Fruit fly (Drosophila melanogaster) whole organism, embryonic: ENCODE data around the gene CG5541.

Experiments used
- B-H1 ChIP-seq: fragments of 200-800 bp; sonication (Bioruptor generic); IDR thresholded peaks from 3 replicates; pipeline ENCODE4 v1.3.6; 2022; ENCODE audit warnings: missing biosample characterization, missing genetic modification characterization
- CG10565 ChIP-seq: fragments of 200-800 bp; sonication (Bioruptor generic); optimal IDR thresholded peaks from 3 replicates; lab custom pipeline; 2016; ENCODE audit warnings: missing biosample characterization, mild to moderate bottlenecking, missing genetic modification characterization
- CG14710 ChIP-seq: fragments of 200-800 bp; sonication (Bioruptor generic); optimal IDR thresholded peaks from 3 replicates; lab custom pipeline; 2019; ENCODE audit warnings: missing biosample characterization, mild to moderate bottlenecking, missing genetic modification characterization, moderate library complexity
- CG17359 ChIP-seq: fragments of 200-800 bp; sonication (Bioruptor generic); optimal IDR thresholded peaks from 3 replicates; lab custom pipeline; 2018; ENCODE audit warnings: missing biosample characterization, mild to moderate bottlenecking, missing genetic modification characterization, moderate library complexity
- CG4360 ChIP-seq: fragments of 200-800 bp; sonication (Bioruptor generic); IDR thresholded peaks from 2 replicates; pipeline ENCODE4 v1.3.6; 2022; ENCODE audit warnings: missing biosample characterization, missing genetic modification characterization
- CG4424 ChIP-seq: fragments of 200-800 bp; sonication (Bioruptor generic); optimal IDR thresholded peaks from 3 replicates; lab custom pipeline; 2016; ENCODE audit warnings: missing biosample characterization, missing genetic modification characterization
- CG4707 ChIP-seq: fragments of 200-800 bp; sonication (Bioruptor generic); optimal IDR thresholded peaks from 2 replicates; lab custom pipeline; 2018; ENCODE audit warnings: missing biosample characterization, mild to moderate bottlenecking, missing genetic modification characterization, moderate library complexity
- CG6683 ChIP-seq: fragments of 200-800 bp; sonication (Bioruptor generic); optimal IDR thresholded peaks from 2 replicates; lab custom pipeline; 2017; ENCODE audit warnings: missing biosample characterization, mild to moderate bottlenecking, missing genetic modification characterization, missing genetic modification reagents
- CG7271 ChIP-seq: fragments of 200-800 bp; sonication (Bioruptor generic); optimal IDR thresholded peaks from 2 replicates; lab custom pipeline; 2018; ENCODE audit warnings: missing biosample characterization, mild to moderate bottlenecking, missing genetic modification characterization, moderate library complexity
- CG7357 ChIP-seq: fragments of 200-800 bp; sonication (Bioruptor generic); IDR thresholded peaks from 3 replicates; pipeline ENCODE4 v1.3.6; 2022; ENCODE audit warnings: missing biosample characterization, missing genetic modification characterization
- CG7786 ChIP-seq: fragments of 200-800 bp; sonication (Bioruptor generic); optimal IDR thresholded peaks from 2 replicates; lab custom pipeline; 2016; ENCODE audit warnings: missing biosample characterization, missing genetic modification characterization
- CG7839 ChIP-seq: fragments of 200-800 bp; sonication (Bioruptor generic); optimal IDR thresholded peaks from 3 replicates; lab custom pipeline; 2018; ENCODE audit warnings: missing biosample characterization, mild to moderate bottlenecking, missing genetic modification characterization, moderate library complexity
- CG9932 ChIP-seq: fragments of 200-800 bp; sonication (Bioruptor generic); IDR thresholded peaks from 2 replicates; pipeline ENCODE4 v1.3.6; 2022; ENCODE audit warnings: missing biosample characterization, missing genetic modification characterization
- D19A ChIP-seq: fragments of 200-800 bp; optimal IDR thresholded peaks from 3 replicates; lab custom pipeline; 2019; ENCODE audit warnings: missing biosample characterization, mild to moderate bottlenecking, missing genetic modification characterization, moderate library complexity
- Dip2 ChIP-seq: fragments of 200-800 bp; sonication (Bioruptor generic); IDR thresholded peaks from 2 replicates; pipeline ENCODE4 v1.3.6; 2022; ENCODE audit warnings: missing biosample characterization, missing genetic modification characterization
- Drgx ChIP-seq: fragments of 200-800 bp; sonication (Bioruptor generic); IDR thresholded peaks from 2 replicates; pipeline ENCODE4 v1.3.6; 2022; ENCODE audit warnings: missing biosample characterization, missing genetic modification characterization
- E2f1 ChIP-seq: fragments of 200-800 bp; sonication (Bioruptor generic); IDR thresholded peaks from 2 replicates; pipeline ENCODE4 v1.3.6; 2022; ENCODE audit warnings: missing biosample characterization, missing genetic modification characterization
- Fer1 ChIP-seq: fragments of 200-800 bp; sonication (Bioruptor generic); optimal IDR thresholded peaks from 2 replicates; lab custom pipeline; 2017; ENCODE audit warnings: missing biosample characterization, mild to moderate bottlenecking, missing genetic modification characterization
- Gug ChIP-seq: fragments of 200-800 bp; sonication (Bioruptor generic); IDR thresholded peaks from 4 replicates; pipeline ENCODE4 v1.3.6; 2022; ENCODE audit warnings: missing biosample characterization, missing genetic modification characterization
- Hr3 ChIP-seq: fragments of 200-800 bp; sonication (Bioruptor generic); optimal IDR thresholded peaks from 3 replicates; lab custom pipeline; 2016; ENCODE audit warnings: missing biosample characterization, missing genetic modification characterization
- MTF-1 ChIP-seq: fragments of 200-800 bp; sonication (Bioruptor generic); optimal IDR thresholded peaks from 2 replicates; lab custom pipeline; 2018; ENCODE audit warnings: missing biosample characterization, mild to moderate bottlenecking, missing genetic modification characterization, borderline replicate concordance
- Med ChIP-seq: fragments of 200-800 bp; sonication (Bioruptor generic); peaks from one replicate; lab custom pipeline; 2016; ENCODE audit warnings: missing biosample characterization, missing genetic modification characterization, mild to moderate bottlenecking, inconsistent platforms, moderate library complexity
- Mrtf ChIP-seq: fragments of 200-800 bp; sonication (Bioruptor generic); IDR thresholded peaks from 3 replicates; pipeline ENCODE4 v1.3.6; 2022; ENCODE audit warnings: missing biosample characterization, missing genetic modification characterization
- Nf-YA ChIP-seq: fragments of 200-800 bp; sonication (Bioruptor generic); IDR thresholded peaks from 2 replicates; pipeline ENCODE4 v1.3.6; 2022; ENCODE audit warnings: missing biosample characterization, missing genetic modification characterization
- Opbp ChIP-seq: fragments of 200-800 bp; sonication (Bioruptor generic); IDR thresholded peaks from 3 replicates; pipeline ENCODE4 v1.3.6; 2022; ENCODE audit warnings: missing biosample characterization, missing genetic modification characterization; ENCODE audit not compliant: partially characterized antibody
- Pdp1 ChIP-seq, 2 experiments: fragments of 200-800 bp; sonication (Bioruptor generic); optimal IDR thresholded peaks; 3 replicates each; lab custom pipeline; 2016; ENCODE audit warnings: missing biosample characterization in 2 of 2, missing genetic modification characterization in 2 of 2, mild to moderate bottlenecking in 1 of 2, moderate library complexity in 1 of 2
- Trl ChIP-seq, 3 experiments: fragments of >200 bp in 2 of 3; fragments of 200-800 bp in 1 of 3; sonication (Bioruptor generic) in 1 of 3; optimal IDR thresholded peaks; 2 replicates in 1 of 3; 3 replicates in 2 of 3; lab custom pipeline; 2016 to 2017; ENCODE audit warnings: missing biosample characterization in 1 of 3, missing genetic modification characterization in 1 of 3
- al ChIP-seq: fragments of 200-800 bp; sonication (Bioruptor generic); IDR thresholded peaks from 2 replicates; pipeline ENCODE4 v1.3.6; 2022; ENCODE audit warnings: missing biosample characterization, missing genetic modification characterization
- ap ChIP-seq: fragments of 200-800 bp; sonication (Bioruptor generic); IDR thresholded peaks from 2 replicates; pipeline ENCODE4 v1.3.6; 2022; ENCODE audit warnings: missing biosample characterization, missing genetic modification characterization
- bbx ChIP-seq: fragments of 200-800 bp; sonication (Bioruptor generic); IDR thresholded peaks from 2 replicates; pipeline ENCODE4 v1.3.6; 2022; ENCODE audit warnings: missing biosample characterization, missing genetic modification characterization; ENCODE audit not compliant: partially characterized antibody
- chif ChIP-seq, 2 experiments: fragments of 200-800 bp; sonication (Bioruptor generic); optimal IDR thresholded peaks; 3 replicates each; lab custom pipeline; 2016; ENCODE audit warnings: missing biosample characterization in 2 of 2, missing genetic modification characterization in 2 of 2
- croc ChIP-seq: fragments of 200-800 bp; sonication (Bioruptor generic); conservative IDR thresholded peaks from 3 replicates; pipeline ENCODE4 v1.3.6; 2022; ENCODE audit warnings: missing biosample characterization, missing genetic modification characterization
- danr ChIP-seq: fragments of 200-800 bp; sonication (Bioruptor generic); IDR thresholded peaks from 2 replicates; pipeline ENCODE4 v1.3.6; 2022; ENCODE audit warnings: missing biosample characterization, missing genetic modification characterization
- fu2 ChIP-seq: fragments of 200-800 bp; sonication (Bioruptor generic); optimal IDR thresholded peaks from 2 replicates; lab custom pipeline; 2016; ENCODE audit warnings: missing biosample characterization, missing genetic modification characterization
- jumu ChIP-seq: fragments of 200-800 bp; sonication (Bioruptor generic); optimal IDR thresholded peaks from 3 replicates; lab custom pipeline; 2016; ENCODE audit warnings: missing biosample characterization, missing genetic modification characterization
- lbe ChIP-seq: fragments of 200-800 bp; sonication (Bioruptor generic); optimal IDR thresholded peaks from 2 replicates; lab custom pipeline; 2016; ENCODE audit warnings: missing biosample characterization, mild to moderate bottlenecking, missing genetic modification characterization
- nerfin-2 ChIP-seq: fragments of 200-800 bp; sonication (Bioruptor generic); IDR thresholded peaks from 2 replicates; pipeline ENCODE4 v1.3.6; 2022; ENCODE audit warnings: missing biosample characterization, missing genetic modification characterization; ENCODE audit not compliant: partially characterized antibody
- repo ChIP-seq: fragments of 200-800 bp; sonication (Bioruptor generic); optimal IDR thresholded peaks from 2 replicates; lab custom pipeline; 2016; ENCODE audit warnings: missing biosample characterization, missing genetic modification characterization
- sd ChIP-seq: fragments of 200-800 bp; sonication (Bioruptor generic); optimal IDR thresholded peaks from 3 replicates; lab custom pipeline; 2018; ENCODE audit warnings: missing biosample characterization, mild to moderate bottlenecking, missing genetic modification characterization, moderate library complexity
- sima ChIP-seq: fragments of 200-800 bp; sonication (Bioruptor generic); optimal IDR thresholded peaks from 2 replicates; lab custom pipeline; 2016; ENCODE audit warnings: missing biosample characterization, missing genetic modification characterization
- slbo ChIP-seq: fragments of 200-800 bp; sonication (Bioruptor generic); IDR thresholded peaks from 2 replicates; pipeline ENCODE4 v1.3.6; 2022; ENCODE audit warnings: missing biosample characterization, missing genetic modification characterization
- sna ChIP-seq: fragments of 200-800 bp; sonication (Bioruptor generic); IDR thresholded peaks from 2 replicates; pipeline ENCODE4 v1.3.6; 2022; ENCODE audit warnings: missing biosample characterization, missing genetic modification characterization; ENCODE audit not compliant: partially characterized antibody
- stc ChIP-seq: fragments of 200-800 bp; sonication (Bioruptor generic); IDR thresholded peaks from 2 replicates; pipeline ENCODE4 v1.3.6; 2022; ENCODE audit warnings: missing biosample characterization, missing genetic modification characterization
- twi ChIP-seq: fragments of 200-800 bp; optimal IDR thresholded peaks from 2 replicates; lab custom pipeline; 2019; ENCODE audit warnings: missing biosample characterization, mild to moderate bottlenecking, missing genetic modification characterization, moderate library complexity
- unc-4 ChIP-seq: fragments of 200-800 bp; sonication (Bioruptor generic); IDR thresholded peaks from 2 replicates; pipeline ENCODE4 v1.3.6; 2022; ENCODE audit warnings: missing biosample characterization, missing genetic modification characterization; ENCODE audit not compliant: partially characterized antibody

CG5541 gene

DNA sequence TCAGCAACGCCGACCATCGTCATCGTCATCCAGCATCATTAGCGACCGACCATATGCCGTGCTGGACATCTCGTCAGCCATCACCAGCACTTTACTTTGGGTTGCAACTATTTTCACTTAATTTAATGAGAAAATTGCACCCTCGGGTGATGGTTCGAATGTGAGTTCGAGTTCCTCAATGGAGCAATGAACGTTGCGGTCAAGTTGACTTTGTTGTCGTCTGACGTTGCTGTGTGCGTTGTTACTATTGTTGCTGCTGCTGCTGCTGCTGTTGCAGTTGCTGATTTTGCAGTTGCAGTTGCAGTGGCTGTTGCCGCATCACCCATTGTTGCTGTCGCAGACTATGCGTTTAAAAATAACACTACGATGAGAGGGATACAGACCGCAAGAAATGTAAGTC is 14.1 kb upstream of the CG5541 start:
- TF ChIP-seq Med (GFP tag; lab: Kevin White, UChicago) (peak; percentile 63), twi (tag; lab: Kevin White, UChicago) (peak; percentile 44), CG7786 (no peak)
- TF ChIP-seq, all 482 proteins: peak for 2

DNA sequence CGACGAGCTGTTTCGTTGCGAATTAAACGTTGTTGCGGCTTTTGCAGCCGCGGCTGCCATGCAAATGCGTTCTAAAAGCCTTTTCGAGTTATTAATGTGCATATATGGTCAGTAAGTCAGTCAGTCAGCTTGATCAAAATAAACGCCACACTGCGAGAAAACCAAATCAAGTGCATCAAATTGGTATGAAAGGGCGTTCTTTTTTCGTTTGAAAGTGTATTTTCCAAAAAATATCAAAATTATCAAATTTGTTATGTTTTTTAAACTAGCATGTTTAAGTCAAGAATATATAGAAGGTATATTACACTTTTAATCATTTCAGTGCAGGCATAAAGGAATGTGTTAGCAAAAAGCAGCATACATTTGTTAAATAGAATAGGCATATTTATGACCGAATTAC is 1.4 kb upstream of the CG5541 start:
- TF ChIP-seq Gug (GFP tag; lab: Robert Waterston, UW) (no peak), Drgx (GFP tag; lab: Robert Waterston, UW) (peak; percentile 54)

DNA sequence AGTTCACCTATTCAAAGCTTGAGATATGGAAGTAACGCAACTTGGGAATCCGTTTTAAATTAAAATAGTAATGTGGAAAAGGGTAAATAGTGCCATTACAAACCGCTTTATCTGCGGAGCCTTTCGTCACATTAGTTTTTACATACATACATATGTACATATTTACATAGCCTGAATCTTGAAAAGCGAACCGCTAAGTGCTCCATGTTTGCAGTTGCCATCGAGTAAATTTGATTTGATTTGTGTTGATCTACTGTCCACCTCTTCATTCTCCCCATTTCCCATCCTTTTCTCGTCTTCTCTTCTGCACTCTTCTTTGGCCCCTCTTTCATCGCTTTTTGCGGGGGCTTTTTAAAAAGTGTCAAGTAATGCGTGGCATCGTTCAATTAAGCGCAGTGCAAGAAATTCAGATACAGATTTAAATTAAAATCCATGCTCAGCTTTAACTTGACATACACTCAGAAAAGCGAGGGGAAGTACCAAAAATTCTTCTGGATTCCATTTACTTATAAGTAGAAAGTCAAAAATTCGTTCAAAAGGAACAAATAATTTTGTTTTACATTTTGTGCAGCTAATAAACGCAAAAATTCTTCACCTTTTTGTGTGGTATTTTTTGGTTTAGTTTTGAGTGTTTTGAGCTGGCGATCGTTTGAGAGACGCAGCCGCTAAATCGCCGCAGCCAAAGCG is 767 bp upstream of the CG5541 start:
- peak; percentile 16; the same call in 1 of the 3 replicates for TF ChIP-seq CG7357 (GFP tag; lab: Robert Waterston, UW)
- peak; percentile 57 for TF ChIP-seq lbe (GFP tag; lab: Kevin White, UChicago)
- peak; percentile 86 for TF ChIP-seq Fer1
- TF ChIP-seq danr (GFP tag; lab: Robert Waterston, UW), result peak; percentile 50; the same call in 1 of the 2 replicates
- no peak for TF ChIP-seq Trl (optimal IDR thresholded peaks at IDR 0.05; lab: Kevin White, UChicago)
- peak; percentile 86 for TF ChIP-seq Trl (GFP tag; optimal IDR thresholded peaks at IDR 0.05; lab: Kevin White, UChicago)
- peak; percentile 67 for TF ChIP-seq CG4424 (GFP tag; lab: Kevin White, UChicago)
- TF ChIP-seq nerfin-2 (GFP tag; lab: Robert Waterston, UW), result no peak
- TF ChIP-seq fu2 (GFP tag; lab: Kevin White, UChicago), result no peak
- peak; percentile 52; the same call in 1 of the 2 replicates for TF ChIP-seq ap (GFP tag; lab: Robert Waterston, UW)
- TF ChIP-seq Hr3 (GFP tag; lab: Kevin White, UChicago), result peak; percentile 36
- no peak for TF ChIP-seq sna
- peak; percentile 94 for TF ChIP-seq CG17359 (tag; lab: Kevin White, UChicago)
- TF ChIP-seq CG7839 (tag; lab: Kevin White, UChicago), result peak; percentile 36
- peak; percentile 96 for TF ChIP-seq Med (GFP tag; lab: Kevin White, UChicago)
- TF ChIP-seq D19A (tag; lab: Kevin White, UChicago), result peak; percentile 51
- TF ChIP-seq Dip2 (GFP tag; lab: Robert Waterston, UW), result no peak
- TF ChIP-seq Nf-YA (GFP tag; lab: Robert Waterston, UW), result peak; percentile 82
- TF ChIP-seq CG4707, result peak; percentile 93
- TF ChIP-seq unc-4 (GFP tag; lab: Robert Waterston, UW), result no peak
- 0 out of 3 replicates have a peak, but pooled peaks have one; percentile 22 for TF ChIP-seq croc (GFP tag; lab: Robert Waterston, UW)
- TF ChIP-seq CG10565, result peak; percentile 55
- TF ChIP-seq Mrtf, result peak; percentile 47; the same call in 2 of the 3 replicates
- TF ChIP-seq E2f1 (GFP tag; lab: Robert Waterston, UW), result peak; percentile 48; the same call in 1 of the 2 replicates
- no peak for TF ChIP-seq al (GFP tag; lab: Robert Waterston, UW)
- TF ChIP-seq sd (tag; lab: Kevin White, UChicago), result peak; percentile 44
- TF ChIP-seq bbx (GFP tag; lab: Robert Waterston, UW), result no peak
- TF ChIP-seq Opbp, result no peak
- TF ChIP-seq CG7271 (tag; lab: Kevin White, UChicago), result peak; percentile 68
- TF ChIP-seq CG14710 (tag; lab: Kevin White, UChicago), result peak; percentile 74
- TF ChIP-seq Pdp1 (GFP tag; optimal IDR thresholded peaks at IDR 0.05; lab: Kevin White, UChicago), result peak; percentile 45 to 77
- TF ChIP-seq repo (GFP tag; lab: Kevin White, UChicago), result peak; percentile 83
- peak; percentile 59 to 89 for TF ChIP-seq chif (GFP tag; optimal IDR thresholded peaks at IDR 0.05; lab: Kevin White, UChicago)
- peak; percentile 32; the same call in 1 of the 2 replicates for TF ChIP-seq CG9932
- peak; percentile 76 for TF ChIP-seq CG6683
- peak; percentile 70; the same call in 1 of the 3 replicates for TF ChIP-seq B-H1
- TF ChIP-seq jumu (GFP tag; lab: Kevin White, UChicago), result no peak
- peak; percentile 72 for TF ChIP-seq CG4360
- TF ChIP-seq stc, result peak; percentile 87
- peak; percentile 50 for TF ChIP-seq sima
- peak; percentile 94 for TF ChIP-seq MTF-1 (GFP tag; lab: Kevin White, UChicago)
- peak; percentile 31 for TF ChIP-seq slbo (GFP tag; lab: Robert Waterston, UW)
